Fruit fly (Drosophila melanogaster): Measurements from ENCODE around the gene CG16762.

The CG16762 gene

DNA sequence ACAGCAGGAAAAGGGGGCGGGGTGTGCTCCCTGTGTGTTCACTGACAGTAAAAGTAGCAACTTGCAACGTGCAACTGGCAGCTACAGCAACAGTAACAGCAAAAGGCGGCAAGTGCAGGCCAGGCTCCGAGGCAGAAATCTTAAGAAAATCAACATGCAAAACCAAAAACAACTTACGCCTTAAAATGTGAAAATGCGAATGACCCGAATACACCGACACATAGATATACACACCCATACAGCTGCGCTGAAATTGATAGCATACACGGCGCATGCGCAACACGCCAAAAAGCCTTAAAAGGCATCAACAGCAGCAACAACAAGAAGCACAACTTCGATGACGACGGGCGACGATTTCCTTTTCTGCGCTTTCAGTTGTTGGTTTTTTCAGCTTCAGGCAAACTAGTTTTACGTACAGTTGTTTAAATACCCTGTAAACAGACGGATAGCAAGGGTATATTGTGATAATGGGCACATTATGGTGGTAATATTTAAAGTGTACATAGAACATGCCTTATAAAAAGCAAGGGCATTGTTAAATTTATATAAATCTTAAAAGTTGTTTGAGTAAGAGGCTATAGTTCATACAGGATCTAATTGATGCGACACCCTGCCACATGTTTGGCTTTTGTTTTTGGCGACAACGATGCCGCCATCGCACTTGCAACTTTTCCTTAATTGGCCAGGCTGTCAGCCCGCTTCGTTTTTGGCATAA lies 3.0 kb downstream of the CG16762 start (continued):
- TF ChIP-seq tup (GFP tag; optimal IDR thresholded peaks at IDR 0.05) (no peak), az2 (GFP tag; optimal IDR thresholded peaks at IDR 0.05) (peak; percentile 4), CG17359 (tag; optimal IDR thresholded peaks at IDR 0.05) (peak; percentile 50), ind (GFP tag; optimal IDR thresholded peaks at IDR 0.05) (peak; percentile 0), hbn (GFP tag; IDR thresholded peaks at IDR 0.05; ENCODE audit: partially characterized antibody) (no peak), Dfd (GFP tag; optimal IDR thresholded peaks at IDR 0.05) (no peak), sug (tag; optimal IDR thresholded peaks at IDR 0.05) (no peak), dmrt99B (tag; optimal IDR thresholded peaks at IDR 0.05) (peak; percentile 65), MTF-1 (GFP tag; optimal IDR thresholded peaks at IDR 0.05; ENCODE audit: borderline replicate concordance) (no peak), tin (GFP tag; optimal IDR thresholded peaks at IDR 0.05) (no peak), bab2 (GFP tag; optimal IDR thresholded peaks at IDR 0.05) (peak; percentile 0), CG18764 (GFP tag; optimal IDR thresholded peaks at IDR 0.05) (no peak), seq (GFP tag; IDR thresholded peaks at IDR 0.05) (0 out of 2 replicates have a peak, but pooled peaks have one; percentile 41), ara (GFP tag; IDR thresholded peaks at IDR 0.05) (0 out of 2 replicates have a peak, but pooled peaks have one; percentile 21), CG11093 (GFP tag; IDR thresholded peaks at IDR 0.05) (no peak), ase (GFP tag; IDR thresholded peaks at IDR 0.05) (peak; percentile 32; the same call in 1 of the 3 replicates), CG11723 (GFP tag; optimal IDR thresholded peaks at IDR 0.05) (no peak), CG12659 (GFP tag; optimal IDR thresholded peaks at IDR 0.05) (no peak), ranshi (GFP tag; IDR thresholded peaks at IDR 0.05) (no peak), pfk (GFP tag; optimal IDR thresholded peaks at IDR 0.05) (no peak), Myb (GFP tag; optimal IDR thresholded peaks at IDR 0.05) (no peak), sna (GFP tag; IDR thresholded peaks at IDR 0.05; ENCODE audit: partially characterized antibody) (no peak), unpg (GFP tag; optimal IDR thresholded peaks at IDR 0.05) (peak; percentile 12), amos (GFP tag; IDR thresholded peaks at IDR 0.05; ENCODE audit: partially characterized antibody) (no peak), crp (GFP tag; optimal IDR thresholded peaks at IDR 0.05) (no peak), slbo (GFP tag; IDR thresholded peaks at IDR 0.05) (0 out of 2 replicates have a peak, but pooled peaks have one; percentile 14), CG34376 (GFP tag; optimal IDR thresholded peaks at IDR 0.05) (no peak), HmgD (GFP tag; optimal IDR thresholded peaks at IDR 0.05) (no peak), Bteb2 (GFP tag; optimal IDR thresholded peaks at IDR 0.05) (no peak), Lim3 (GFP tag; IDR thresholded peaks at IDR 0.05) (no peak), CG11560 (tag; IDR thresholded peaks at IDR 0.05) (no peak), pum (GFP tag; optimal IDR thresholded peaks at IDR 0.05) (peak; percentile 8), gt (GFP tag; IDR thresholded peaks at IDR 0.05) (no peak), NFAT (GFP tag; IDR thresholded peaks at IDR 0.05) (no peak), psq (GFP tag; optimal IDR thresholded peaks at IDR 0.05) (no peak), oc (tag; optimal IDR thresholded peaks at IDR 0.05) (peak; percentile 20), pan (optimal IDR thresholded peaks at IDR 0.05) (no peak), pan (GFP tag; optimal IDR thresholded peaks at IDR 0.05 in 1 of 2, IDR thresholded peaks at IDR 0.05 in 1 of 2) (peak in 1 of 2 experiments; percentile 32), CG1602 (GFP tag; optimal IDR thresholded peaks at IDR 0.05) (no peak), lmd (GFP tag; IDR thresholded peaks at IDR 0.05) (peak; percentile 27; the same call in 1 of the 2 replicates), Ada2b (GFP tag; IDR thresholded peaks at IDR 0.05) (0 out of 2 replicates have a peak, but pooled peaks have one; percentile 32), CG34422 (GFP tag; IDR thresholded peaks at IDR 0.05) (no peak), CG4730 (GFP tag; IDR thresholded peaks at IDR 0.05) (no peak), CG7839 (tag; optimal IDR thresholded peaks at IDR 0.05) (peak; percentile 52), sens (GFP tag) (peak; percentile 72), org-1 (GFP tag; optimal IDR thresholded peaks at IDR 0.05) (no peak), lola (GFP tag; optimal IDR thresholded peaks at IDR 0.05) (no peak), crc (GFP tag; optimal IDR thresholded peaks at IDR 0.05) (no peak), Xrp1 (GFP tag; IDR thresholded peaks at IDR 0.05) (peak; percentile 38; the same call in 1 of the 2 replicates), CG1024 (GFP tag; IDR thresholded peaks at IDR 0.05) (no peak)
